Fruit fly (Drosophila melanogaster): Measurements from ENCODE around the gene natalisin.

Gene natalisin

dm6 chr3R:14455478-14455877, 37.1 kb downstream of the natalisin start:
- TF ChIP-seq vri (GFP tag; optimal IDR thresholded peaks at IDR 0.05) (no peak), CG3919 (GFP tag; optimal IDR thresholded peaks at IDR 0.05) (peak; percentile 11), cyc (GFP tag; optimal IDR thresholded peaks at IDR 0.05) (no peak), OdsH (GFP tag; optimal IDR thresholded peaks at IDR 0.05) (peak; percentile 41), Sox15 (GFP tag; optimal IDR thresholded peaks at IDR 0.05) (no peak), Met (GFP tag; optimal IDR thresholded peaks at IDR 0.05) (peak; percentile 36), Eip93F (GFP tag; optimal IDR thresholded peaks at IDR 0.05) (no peak), topi (GFP tag; optimal IDR thresholded peaks at IDR 0.05) (no peak), pdm3 (GFP tag; optimal IDR thresholded peaks at IDR 0.05) (peak; percentile 47), achi (GFP tag; optimal IDR thresholded peaks at IDR 0.05) (peak; percentile 35), CG34406 (GFP tag; optimal IDR thresholded peaks at IDR 0.05) (no peak), CG31627 (GFP tag; optimal IDR thresholded peaks at IDR 0.05) (peak; percentile 21), CG11902 (GFP tag; optimal IDR thresholded peaks at IDR 0.05) (no peak), CG11294 (GFP tag; IDR thresholded peaks at IDR 0.05) (0 out of 2 replicates have a peak, but pooled peaks have one; percentile 23), Smox (GFP tag; optimal IDR thresholded peaks at IDR 0.05) (no peak), eg (GFP tag; IDR thresholded peaks at IDR 0.05) (peak; percentile 70; the same call in 2 of the 3 replicates), net (GFP tag; optimal IDR thresholded peaks at IDR 0.05) (peak; percentile 29), Lpt (GFP tag; optimal IDR thresholded peaks at IDR 0.05) (no peak), Gug (GFP tag; IDR thresholded peaks at IDR 0.05) (peak; percentile 54), CG6276 (GFP tag; optimal IDR thresholded peaks at IDR 0.05) (peak; percentile 63), svp (GFP tag) (peak; percentile 61), CG10631 (GFP tag; optimal IDR thresholded peaks at IDR 0.05) (no peak), acj6 (GFP tag; optimal IDR thresholded peaks at IDR 0.05) (peak; percentile 32), Hr4 (GFP tag; optimal IDR thresholded peaks at IDR 0.05) (peak; percentile 76), Sox102F (GFP tag; optimal IDR thresholded peaks at IDR 0.05) (peak; percentile 26), Hr39 (GFP tag; optimal IDR thresholded peaks at IDR 0.05) (no peak), Eip75B (GFP tag; optimal IDR thresholded peaks at IDR 0.05) (no peak), CG15336 (GFP tag; IDR thresholded peaks at IDR 0.05) (peak; percentile 84), CG3032 (tag; optimal IDR thresholded peaks at IDR 0.05) (no peak), CG8319 (GFP tag; optimal IDR thresholded peaks at IDR 0.05) (no peak), Hr38 (GFP tag; optimal IDR thresholded peaks at IDR 0.05) (no peak), Blimp-1 (GFP tag; optimal IDR thresholded peaks at IDR 0.05) (no peak), CG4318 (GFP tag; optimal IDR thresholded peaks at IDR 0.05) (peak; percentile 38), salr (GFP tag; optimal IDR thresholded peaks at IDR 0.05) (peak in 1 of 2 experiments; percentile 16), fd59A (GFP tag; optimal IDR thresholded peaks at IDR 0.05) (no peak), lz (GFP tag; optimal IDR thresholded peaks at IDR 0.05) (peak; percentile 17), CG8119 (GFP tag; IDR thresholded peaks at IDR 0.05) (peak; percentile 83), CG6808 (GFP tag; optimal IDR thresholded peaks at IDR 0.05) (no peak), esn (GFP tag; optimal IDR thresholded peaks at IDR 0.05) (peak; percentile 13), CG6163 (GFP tag; IDR thresholded peaks at IDR 0.05) (peak; percentile 54; the same call in 2 of the 3 replicates), Ets21C (GFP tag; optimal IDR thresholded peaks at IDR 0.05) (no peak), CG6792 (GFP tag; optimal IDR thresholded peaks at IDR 0.05) (no peak), Eip78C (GFP tag) (peak; percentile 88), CG10669 (GFP tag; optimal IDR thresholded peaks at IDR 0.05) (no peak), dac (GFP tag; optimal IDR thresholded peaks at IDR 0.05) (peak; percentile 13), CG32006 (GFP tag; optimal IDR thresholded peaks at IDR 0.05) (peak; percentile 76)
